Worm (Caenorhabditis elegans) whole organism, L1 larva: ENCODE data around the gene srd-10.

Experiments used
- F16B12.6 ChIP-seq: fragments of 150-350 bp; optimal IDR thresholded peaks from 2 replicates; lab custom pipeline; 2014; ENCODE audit warnings: missing biosample characterization, missing genetic modification characterization
- Y116A8C.19 ChIP-seq: sonication (generic microtip); optimal IDR thresholded peaks from 2 replicates; lab custom pipeline; 2016; ENCODE audit warnings: missing compliant biosample characterization, missing genetic modification characterization, borderline replicate concordance
- ceh-8 ChIP-seq: fragments of 200-800 bp; sonication (Bioruptor generic); optimal IDR thresholded peaks from 2 replicates; lab custom pipeline; 2018; ENCODE audit warnings: mild to moderate bottlenecking, missing genetic modification characterization, moderate library complexity, missing compliant biosample characterization
- ceh-88 ChIP-seq: fragments of 200-800 bp; sonication (Bioruptor generic); IDR thresholded peaks from 2 replicates; pipeline ENCODE4 v1.3.6; 2022; ENCODE audit warnings: missing genetic modification characterization, missing compliant biosample characterization
- efl-1 ChIP-seq, 4 experiments: fragments of 150-350 bp; optimal IDR thresholded peaks in 3 of 4; peaks in 1 of 4; 1 replicate in 1 of 4; 2 replicates in 3 of 4; lab custom pipeline; 2014; ENCODE audit warnings: missing biosample characterization in 2 of 4, missing genetic modification characterization in 2 of 4, missing genetic modification reagents in 2 of 4
- egl-13 ChIP-seq: sonication (generic microtip); optimal IDR thresholded peaks from 2 replicates; lab custom pipeline; 2016; ENCODE audit warnings: missing genotype, missing genetic modification reagents, missing genetic modification characterization, missing compliant biosample characterization
- egl-27 ChIP-seq, 2 experiments: fragments of 150-350 bp in 1 of 2; sonication (generic microtip); optimal IDR thresholded peaks; 3 replicates each; lab custom pipeline; 2017 to 2018; ENCODE audit warnings: missing biosample characterization in 2 of 2, missing genetic modification characterization in 2 of 2, missing genetic modification reagents in 2 of 2
- elt-3 ChIP-seq, 6 experiments: fragments of 150-350 bp in 1 of 6; sonication (generic microtip); optimal IDR thresholded peaks; 2 replicates each; lab custom pipeline; 2017 to 2018; ENCODE audit warnings: missing biosample characterization in 6 of 6, missing genetic modification characterization in 6 of 6, inconsistent platforms in 1 of 6
- ets-5 ChIP-seq: fragments of 200-800 bp; sonication (Bioruptor generic); IDR thresholded peaks from 2 replicates; pipeline ENCODE4 v1.3.6; 2022; ENCODE audit warnings: missing genetic modification characterization, missing compliant biosample characterization
- fkh-10 ChIP-seq: sonication (generic microtip); optimal IDR thresholded peaks from 2 replicates; lab custom pipeline; 2017; ENCODE audit warnings: missing biosample characterization, missing genetic modification reagents, missing genetic modification characterization
- fkh-8 ChIP-seq: sonication (generic microtip); optimal IDR thresholded peaks from 2 replicates; lab custom pipeline; 2016; ENCODE audit warnings: mild to moderate bottlenecking, missing genetic modification characterization, missing compliant biosample characterization
- fos-1 ChIP-seq: fragments of 150-350 bp; optimal IDR thresholded peaks from 2 replicates; lab custom pipeline; 2014; ENCODE audit warnings: missing biosample characterization, missing genetic modification characterization
- grh-1 ChIP-seq: fragments of 200-800 bp; sonication (Bioruptor generic); IDR thresholded peaks from 2 replicates; pipeline ENCODE4 v1.3.6; 2022; ENCODE audit warnings: missing genetic modification reagents, missing genetic modification characterization, missing compliant biosample characterization
- hlh-17 ChIP-seq: fragments of 200-800 bp; sonication (Bioruptor generic); optimal IDR thresholded peaks from 2 replicates; lab custom pipeline; 2018; ENCODE audit warnings: missing genetic modification characterization, mild to moderate bottlenecking, missing compliant biosample characterization, moderate library complexity, borderline replicate concordance
- hlh-4 ChIP-seq: sonication (generic microtip); optimal IDR thresholded peaks from 2 replicates; lab custom pipeline; 2016; ENCODE audit warnings: mild to moderate bottlenecking, missing genetic modification characterization, missing compliant biosample characterization
- lin-39 ChIP-seq: fragments of 150-350 bp; optimal IDR thresholded peaks from 2 replicates; lab custom pipeline; 2014; ENCODE audit warnings: missing biosample characterization, missing genetic modification reagents, missing genetic modification characterization
- lsy-2 ChIP-seq, 2 experiments: fragments of 150-350 bp; optimal IDR thresholded peaks; 2 replicates each; lab custom pipeline; 2014; ENCODE audit warnings: missing biosample characterization in 2 of 2, missing genetic modification characterization in 2 of 2
- nhr-71 ChIP-seq: sonication (generic microtip); optimal IDR thresholded peaks from 2 replicates; lab custom pipeline; 2016; ENCODE audit warnings: mild to moderate bottlenecking, missing genetic modification characterization, moderate library complexity, missing compliant biosample characterization
- nhr-84 ChIP-seq: sonication (generic microtip); optimal IDR thresholded peaks from 2 replicates; lab custom pipeline; 2017; ENCODE audit warnings: missing biosample characterization, missing genetic modification characterization
- nhr-85 ChIP-seq: sonication (generic microtip); peaks from one replicate; lab custom pipeline; 2016; ENCODE audit warnings: missing genetic modification characterization, inconsistent platforms, missing compliant biosample characterization
- pax-3 ChIP-seq: fragments of 200-800 bp; sonication (Bioruptor generic); optimal IDR thresholded peaks from 2 replicates; lab custom pipeline; 2018; ENCODE audit warnings: mild to moderate bottlenecking, missing genetic modification characterization, moderate library complexity, missing compliant biosample characterization
- snpc-4 ChIP-seq: fragments of 150-350 bp; optimal IDR thresholded peaks from 2 replicates; lab custom pipeline; 2014; ENCODE audit warnings: missing biosample characterization, missing genetic modification characterization
- snu-23 ChIP-seq: sonication (generic microtip); optimal IDR thresholded peaks from 2 replicates; lab custom pipeline; 2016; ENCODE audit warnings: missing genetic modification characterization, missing compliant biosample characterization
- tbx-2 ChIP-seq: sonication (generic microtip); optimal IDR thresholded peaks from 2 replicates; lab custom pipeline; 2016; ENCODE audit warnings: missing genetic modification characterization, missing compliant biosample characterization
- tlp-1 ChIP-seq: fragments of 150-350 bp; optimal IDR thresholded peaks from 2 replicates; lab custom pipeline; 2014; ENCODE audit warnings: missing biosample characterization, missing genetic modification characterization
- unc-62 ChIP-seq: fragments of 150-350 bp; optimal IDR thresholded peaks from 2 replicates; lab custom pipeline; 2014; ENCODE audit warnings: missing biosample characterization, missing genetic modification reagents, missing genetic modification characterization
- vab-15 ChIP-seq: sonication (generic microtip); optimal IDR thresholded peaks from 2 replicates; lab custom pipeline; 2017; ENCODE audit warnings: missing genotype, mild to moderate bottlenecking, missing genetic modification characterization, missing compliant biosample characterization
- xbp-1 ChIP-seq: sonication (generic microtip); optimal IDR thresholded peaks from 2 replicates; lab custom pipeline; 2016; ENCODE audit warnings: missing genetic modification characterization, missing compliant biosample characterization
- zip-4 ChIP-seq: fragments of 200-800 bp; sonication (Bioruptor generic); optimal IDR thresholded peaks from 2 replicates; lab custom pipeline; 2018; ENCODE audit warnings: mild to moderate bottlenecking, missing genetic modification characterization, moderate library complexity, missing compliant biosample characterization
- ztf-11 ChIP-seq, 2 experiments: sonication (generic microtip); optimal IDR thresholded peaks; 2 replicates each; lab custom pipeline; 2016 to 2017; ENCODE audit warnings: missing genetic modification characterization in 2 of 2, missing biosample characterization in 1 of 2, missing compliant biosample characterization in 1 of 2
- ztf-4 ChIP-seq: fragments of 150-350 bp; optimal IDR thresholded peaks from 2 replicates; lab custom pipeline; 2014; ENCODE audit warnings: missing biosample characterization, missing genetic modification characterization

The srd-10 gene

DNA sequence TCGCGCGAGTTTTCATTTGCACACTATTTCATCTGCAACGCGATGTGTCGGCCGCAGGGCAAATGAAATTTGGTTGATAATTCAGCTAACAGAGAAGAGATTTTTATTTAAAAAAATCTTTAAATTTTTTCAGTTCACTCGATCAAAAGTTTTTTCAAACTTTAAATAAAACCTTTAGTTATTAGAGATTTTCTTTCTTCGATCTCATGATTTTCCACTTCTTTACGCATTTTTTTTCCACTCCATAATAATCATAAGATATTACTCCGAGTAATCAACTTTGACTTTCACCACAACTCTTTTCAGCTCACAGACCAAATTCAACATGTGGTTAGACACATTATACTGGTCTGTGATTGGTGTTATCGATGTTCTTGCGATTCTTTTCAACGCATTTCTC is at the start of gene srd-10:
Gene srd-10 (plus strand): TSS at position 301 of the 400 bp plus-strand sequence.
- TF ChIP-seq ztf-4 (no peak), nhr-85 (tag; lab: Kevin White, UChicago) (peak; percentile 24)
- TF ChIP-seq, all 84 proteins: peak for 1

ce11 chrIV:13525223-13525622 is 49.6 kb upstream of the srd-10 start:
- TF ChIP-seq ztf-11 (tag; optimal IDR thresholded peaks at IDR 0.05; lab: Kevin White, UChicago) (no peak), lin-39 (tag; lab: Kevin White, UChicago) (no peak), elt-3 (tag; optimal IDR thresholded peaks at IDR 0.05; lab: Kevin White, UChicago) (no peak)

ce11 chrIV:13538901-13539300 is 35.9 kb upstream of the srd-10 start:
- no peak for TF ChIP-seq fkh-10 (GFP tag; lab: Kevin White, UChicago)
- TF ChIP-seq F16B12.6, result peak; percentile 66
- peak; percentile 50 to 85 for TF ChIP-seq lsy-2 (tag; optimal IDR thresholded peaks at IDR 0.05; lab: Kevin White, UChicago)

DNA sequence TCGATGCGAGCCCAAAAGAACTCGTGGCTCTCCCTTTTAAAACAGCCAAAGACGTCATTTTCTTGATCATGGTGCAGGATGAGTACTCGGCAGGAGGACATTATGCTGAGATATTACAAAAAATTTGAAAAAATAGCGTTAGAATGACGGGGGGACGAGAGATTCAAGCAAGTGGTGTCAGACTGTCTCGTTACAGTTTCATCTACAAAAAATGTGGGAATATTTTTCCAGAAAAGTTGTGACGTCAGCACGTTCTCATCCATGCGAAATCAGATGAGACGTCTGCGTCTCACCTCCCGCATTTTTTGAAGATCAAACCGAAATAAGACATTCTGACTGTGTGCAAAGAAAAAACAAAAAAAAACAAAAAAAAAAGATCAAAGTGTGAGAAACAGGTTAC is 34.7 kb upstream of the srd-10 start, which contains the start of gene rsd-2:
Gene rsd-2 (minus strand): TSS at position 101 of the 400 bp plus-strand sequence.
- TF ChIP-seq ceh-8 (GFP tag; lab: Kevin White, UChicago) (no peak), ets-5 (GFP tag; lab: Robert Waterston, UW) (no peak), efl-1 (optimal IDR thresholded peaks at IDR 0.05; lab: Kevin White, UChicago) (no peak), efl-1 (GFP tag; optimal IDR thresholded peaks at IDR 0.05 in 1 of 2; lab: Kevin White, UChicago) (peak in 1 of 2 experiments; percentile 66), vab-15 (no peak)

DNA sequence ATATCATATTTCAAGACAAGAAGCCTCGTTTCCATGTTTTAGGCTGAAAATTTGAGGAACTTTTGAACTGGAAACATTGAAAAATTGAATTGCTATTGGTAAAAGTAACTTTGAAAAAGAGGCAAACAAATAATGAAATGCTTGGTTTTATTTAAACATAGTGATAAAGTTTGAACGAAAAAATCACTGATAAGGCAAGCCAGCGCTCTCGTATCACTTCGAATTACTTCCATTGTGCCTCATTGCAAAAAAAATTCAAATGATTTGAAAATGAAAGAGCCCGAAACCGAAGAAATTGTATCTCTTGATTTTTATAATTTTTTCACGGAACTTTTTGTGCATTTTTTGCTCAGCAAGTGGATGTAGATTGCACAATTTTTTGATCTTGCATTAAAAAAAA is 26.6 kb upstream of the srd-10 start, which contains the start of gene F52G2.3:
Gene F52G2.3 (minus strand): TSS at position 43 of the 400 bp plus-strand sequence.
- no peak for TF ChIP-seq nhr-84
- TF ChIP-seq pax-3 (tag; lab: Kevin White, UChicago), result no peak
- no peak for TF ChIP-seq Y116A8C.19 (tag; lab: Kevin White, UChicago)
- no peak for TF ChIP-seq ets-5 (GFP tag; lab: Robert Waterston, UW)
- no peak for TF ChIP-seq fkh-8 (tag; lab: Kevin White, UChicago)
- TF ChIP-seq lsy-2 (tag; optimal IDR thresholded peaks at IDR 0.05; lab: Kevin White, UChicago), result no peak
- no peak for TF ChIP-seq xbp-1
- TF ChIP-seq egl-27 (tag; optimal IDR thresholded peaks at IDR 0.05; lab: Kevin White, UChicago), result no peak
- TF ChIP-seq nhr-71, result no peak
- no peak for TF ChIP-seq unc-62
- TF ChIP-seq zip-4, result no peak
- no peak for TF ChIP-seq snpc-4
- no peak for TF ChIP-seq tlp-1 (tag; lab: Kevin White, UChicago)
- no peak for TF ChIP-seq fos-1 (tag; lab: Kevin White, UChicago)
- TF ChIP-seq hlh-17 (GFP tag; lab: Kevin White, UChicago), result no peak
- TF ChIP-seq ceh-88 (GFP tag; lab: Robert Waterston, UW), result no peak
- TF ChIP-seq egl-13 (tag; lab: Kevin White, UChicago), result no peak

DNA sequence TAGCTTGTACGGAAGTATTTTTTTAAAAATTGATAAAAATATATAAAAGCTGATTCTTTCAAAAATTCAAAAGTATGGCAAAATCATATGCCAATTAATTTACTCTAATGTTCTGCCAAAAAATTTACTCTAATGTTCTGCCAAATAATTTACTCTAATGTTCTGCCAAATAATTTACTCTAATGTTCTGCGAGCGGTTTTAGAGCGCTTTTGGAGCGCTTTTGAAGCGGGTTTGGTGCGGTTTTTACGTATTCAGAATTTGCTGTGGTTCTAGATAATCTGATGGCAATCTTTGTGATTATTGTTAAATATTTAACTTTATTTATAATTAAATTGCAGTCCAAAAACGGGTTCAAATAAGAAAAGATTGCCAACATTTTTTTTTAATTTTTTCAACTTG is 25.5 kb upstream of the srd-10 start:
- TF ChIP-seq tbx-2 (tag; lab: Kevin White, UChicago) (no peak), elt-3 (tag; optimal IDR thresholded peaks at IDR 0.05; lab: Kevin White, UChicago) (no peak), snu-23 (GFP tag; lab: Kevin White, UChicago) (no peak), grh-1 (no peak), hlh-4 (tag; lab: Kevin White, UChicago) (peak; percentile 15)
- TF ChIP-seq, all 84 proteins: peak for 1
